Fruit fly (Drosophila melanogaster) whole organism, embryonic: ENCODE measurements around the gene ppk11.

Source experiments
- Bgb ChIP-seq: fragments of 200-800 bp; sonication (Bioruptor generic); IDR thresholded peaks from 2 replicates; pipeline ENCODE4 v1.3.6; 2022; ENCODE audit warnings: missing biosample characterization, missing genetic modification characterization; ENCODE audit not compliant: partially characterized antibody
- CG17359 ChIP-seq: fragments of 200-800 bp; sonication (Bioruptor generic); optimal IDR thresholded peaks from 3 replicates; lab custom pipeline; 2018; ENCODE audit warnings: missing biosample characterization, mild to moderate bottlenecking, missing genetic modification characterization, moderate library complexity
- CG6254 ChIP-seq: fragments of 200-800 bp; sonication (Bioruptor generic); optimal IDR thresholded peaks from 3 replicates; lab custom pipeline; 2017; ENCODE audit warnings: mild to moderate bottlenecking, missing biosample characterization, missing genetic modification reagents, missing genetic modification characterization
- CG6272 ChIP-seq: fragments of 200-800 bp; sonication (Bioruptor generic); IDR thresholded peaks from 2 replicates; pipeline ENCODE4 v1.3.6; 2022; ENCODE audit warnings: missing biosample characterization, missing genetic modification characterization
- Dll ChIP-seq: fragments of 200-800 bp; sonication (Bioruptor generic); IDR thresholded peaks from 4 replicates; pipeline ENCODE4 v1.3.6; 2022; ENCODE audit warnings: missing biosample characterization, missing genetic modification characterization; ENCODE audit not compliant: partially characterized antibody
- Drgx ChIP-seq: fragments of 200-800 bp; sonication (Bioruptor generic); IDR thresholded peaks from 2 replicates; pipeline ENCODE4 v1.3.6; 2022; ENCODE audit warnings: missing biosample characterization, missing genetic modification characterization
- chif ChIP-seq, 2 experiments: fragments of 200-800 bp; sonication (Bioruptor generic); optimal IDR thresholded peaks; 3 replicates each; lab custom pipeline; 2016; ENCODE audit warnings: missing biosample characterization in 2 of 2, missing genetic modification characterization in 2 of 2
- exex ChIP-seq: fragments of 200-800 bp; sonication (Bioruptor generic); optimal IDR thresholded peaks from 4 replicates; lab custom pipeline; 2018; ENCODE audit warnings: missing biosample characterization, mild to moderate bottlenecking, missing genetic modification characterization, moderate library complexity
- nau ChIP-seq: fragments of 200-800 bp; sonication (Bioruptor generic); optimal IDR thresholded peaks from 3 replicates; lab custom pipeline; 2017; ENCODE audit warnings: missing biosample characterization, mild to moderate bottlenecking, missing genetic modification characterization, missing genetic modification reagents
- slbo ChIP-seq: fragments of 200-800 bp; sonication (Bioruptor generic); IDR thresholded peaks from 2 replicates; pipeline ENCODE4 v1.3.6; 2022; ENCODE audit warnings: missing biosample characterization, missing genetic modification characterization

DNA sequence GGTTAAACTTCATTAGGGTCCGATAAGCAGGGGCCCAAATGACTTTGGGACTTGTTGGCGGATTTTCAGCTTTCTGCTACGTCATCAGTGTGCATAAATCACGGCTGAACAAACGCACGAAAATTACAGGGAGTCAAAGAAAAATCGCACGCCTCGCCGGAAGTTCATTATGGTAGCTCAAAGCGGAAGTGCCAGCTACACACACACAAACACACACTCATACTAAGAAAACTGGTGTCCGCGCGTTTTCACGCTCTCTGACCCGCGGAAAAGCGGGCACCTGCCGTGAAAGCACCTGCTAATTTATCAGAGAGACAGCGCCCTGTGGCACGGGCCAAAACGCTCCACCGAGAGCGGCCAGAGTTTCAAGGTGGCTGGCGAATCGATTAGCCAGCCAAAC, 37.5 kb downstream of the ppk11 start:
- TF ChIP-seq Drgx (GFP tag; lab: Robert Waterston, UW) (no peak), exex (no peak), chif (GFP tag; optimal IDR thresholded peaks at IDR 0.05; lab: Kevin White, UChicago) (no peak), CG17359 (tag; lab: Kevin White, UChicago) (no peak), slbo (GFP tag; lab: Robert Waterston, UW) (no peak), Bgb (no peak), nau (GFP tag; lab: Kevin White, UChicago) (no peak), Dll (GFP tag; lab: Robert Waterston, UW) (no peak), CG6254 (GFP tag; lab: Kevin White, UChicago) (no peak), CG6272 (GFP tag; lab: Robert Waterston, UW) (no peak)
